Fruit fly (Drosophila melanogaster) whole organism, prepupa: Measurements from ENCODE around the gene APP-BP1.

Experiments
- Blimp-1 ChIP-seq: fragments of 200-800 bp; sonication (Bioruptor generic); optimal IDR thresholded peaks from 3 replicates; lab custom pipeline; 2017; ENCODE audit warnings: missing biosample characterization, missing genetic modification characterization, mild to moderate bottlenecking, moderate library complexity, missing genetic modification reagents
- CG1621 ChIP-seq: fragments of 200-800 bp; sonication (Bioruptor generic); optimal IDR thresholded peaks from 3 replicates; lab custom pipeline; 2018; ENCODE audit warnings: missing biosample characterization, mild to moderate bottlenecking, missing genetic modification characterization
- CG31627 ChIP-seq: fragments of 200-800 bp; sonication (Bioruptor generic); optimal IDR thresholded peaks from 3 replicates; lab custom pipeline; 2016; ENCODE audit warnings: missing biosample characterization, missing genetic modification characterization
- CG3919 ChIP-seq: fragments of 200-800 bp; sonication (Bioruptor generic); optimal IDR thresholded peaks from 3 replicates; lab custom pipeline; 2016; ENCODE audit warnings: missing biosample characterization, missing genetic modification characterization
- CG6163 ChIP-seq: fragments of 200-800 bp; sonication (Bioruptor generic); IDR thresholded peaks from 3 replicates; pipeline ENCODE4 v1.3.6; 2022; ENCODE audit warnings: missing biosample characterization, missing genetic modification characterization
- CG6792 ChIP-seq: fragments of 200-800 bp; sonication (Bioruptor generic); optimal IDR thresholded peaks from 3 replicates; lab custom pipeline; 2016; ENCODE audit warnings: missing biosample characterization, missing genetic modification characterization
- CG6854 ChIP-seq: fragments of 200-800 bp; sonication (Bioruptor generic); optimal IDR thresholded peaks from 2 replicates; lab custom pipeline; 2017; ENCODE audit warnings: missing biosample characterization, mild to moderate bottlenecking, missing genetic modification characterization
- Eip93F ChIP-seq: fragments of 200-800 bp; sonication (Bioruptor generic); optimal IDR thresholded peaks from 2 replicates; lab custom pipeline; 2016; ENCODE audit warnings: missing biosample characterization, mild to moderate bottlenecking, missing genetic modification characterization
- Sox102F ChIP-seq: fragments of 200-800 bp; sonication (Bioruptor generic); optimal IDR thresholded peaks from 2 replicates; lab custom pipeline; 2016; ENCODE audit warnings: missing biosample characterization, mild to moderate bottlenecking, missing genetic modification characterization
- achi ChIP-seq: fragments of 200-800 bp; sonication (Bioruptor generic); optimal IDR thresholded peaks from 3 replicates; lab custom pipeline; 2016; ENCODE audit warnings: missing biosample characterization, missing genetic modification characterization
- dsx ChIP-seq: fragments of 200-800 bp; optimal IDR thresholded peaks from 3 replicates; lab custom pipeline; 2019; ENCODE audit warnings: missing biosample characterization, mild to moderate bottlenecking, missing genetic modification characterization, moderate library complexity; ENCODE audit not compliant: poor library complexity, severe bottlenecking
- spab ChIP-seq: fragments of 200-800 bp; sonication (Bioruptor generic); optimal IDR thresholded peaks from 2 replicates; lab custom pipeline; 2017; ENCODE audit warnings: missing biosample characterization, mild to moderate bottlenecking, missing genetic modification characterization, missing genetic modification reagents

dm6 chr3L:11069764-11070163, 28.4 kb upstream of the APP-BP1 start, which contains the start of gene CG6310:
- no peak for TF ChIP-seq achi (GFP tag; lab: Kevin White, UChicago)
- TF ChIP-seq CG6792 (GFP tag; lab: Kevin White, UChicago), result no peak
- TF ChIP-seq CG6163 (GFP tag; lab: Robert Waterston, UW), result no peak
- TF ChIP-seq CG3919 (GFP tag; lab: Kevin White, UChicago), result no peak
- no peak for TF ChIP-seq Eip93F
- TF ChIP-seq Blimp-1 (GFP tag; lab: Kevin White, UChicago), result no peak
- no peak for TF ChIP-seq CG31627 (GFP tag; lab: Kevin White, UChicago)
- no peak for TF ChIP-seq Sox102F (GFP tag; lab: Kevin White, UChicago)
- no peak for TF ChIP-seq CG1621 (tag; lab: Kevin White, UChicago)
- TF ChIP-seq dsx (GFP tag; lab: Kevin White, UChicago), result no peak
- no peak for TF ChIP-seq CG6854 (GFP tag; lab: Kevin White, UChicago)
- TF ChIP-seq spab (GFP tag; lab: Kevin White, UChicago), result no peak
